1 fruit fly cellular context compared by ENCODE assay signal in the genomic region with DNA sequence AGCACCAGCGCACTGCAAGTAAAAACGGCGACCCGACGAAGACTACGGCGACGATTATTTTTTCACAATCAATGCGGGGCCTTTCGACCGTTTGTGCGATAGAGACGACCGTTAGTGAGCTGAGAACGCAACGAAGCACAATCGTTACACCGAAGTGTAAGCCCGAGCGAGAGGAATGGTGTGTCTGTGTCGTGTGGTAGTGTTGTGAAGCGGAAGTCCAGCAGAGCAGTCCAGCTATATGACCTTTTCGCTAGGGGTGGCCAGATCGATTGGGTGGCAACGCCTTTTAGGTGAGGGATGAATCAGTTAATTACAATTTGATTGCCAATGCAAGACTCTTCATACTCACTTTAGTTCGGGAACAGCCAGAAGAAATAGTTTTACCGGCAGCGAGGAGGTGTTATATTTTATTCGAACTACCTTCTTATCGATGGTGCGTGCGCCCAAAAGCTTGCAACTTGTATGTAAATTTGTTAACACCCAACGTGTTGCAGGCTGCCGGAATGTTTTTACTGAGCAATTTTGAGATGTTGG.
TF ChIP-seq lines count a peak whose summit lies in the region.

No protein-coding gene starts in this region.

TF ChIP-seq in whole organism, embryonic, 481 proteins besides CTCF, POLR2A, EP300 and RAD21 (continued from another document and continues in another):
- TF ChIP-seq bbx (GFP tag; IDR thresholded peaks at IDR 0.05; lab: Robert Waterston, UW; ENCODE audit: partially characterized antibody) (peak; percentile 39), Dip2 (GFP tag; IDR thresholded peaks at IDR 0.05; lab: Robert Waterston, UW) (no peak), CG17328 (GFP tag; IDR thresholded peaks at IDR 0.05; lab: Robert Waterston, UW) (0 out of 2 replicates have a peak, but pooled peaks have one; percentile 36), CG7963 (GFP tag; IDR thresholded peaks at IDR 0.05; lab: Robert Waterston, UW; ENCODE audit: partially characterized antibody) (0 out of 3 replicates have a peak, but pooled peaks have one; percentile 23), fd64A (GFP tag; optimal IDR thresholded peaks at IDR 0.05; lab: Kevin White, UChicago) (peak; percentile 36), Mes4 (GFP tag; optimal IDR thresholded peaks at IDR 0.05; lab: Kevin White, UChicago) (peak; percentile 26), CG14014 (GFP tag; IDR thresholded peaks at IDR 0.05; lab: Robert Waterston, UW) (peak; percentile 46), sens (GFP tag; lab: Kevin White, UChicago) (peak; percentile 89), jumu (GFP tag; optimal IDR thresholded peaks at IDR 0.05; lab: Kevin White, UChicago) (peak; percentile 86), CG3281 (GFP tag; optimal IDR thresholded peaks at IDR 0.05; lab: Kevin White, UChicago) (peak; percentile 64), zen2 (GFP tag; IDR thresholded peaks at IDR 0.05; lab: Robert Waterston, UW; ENCODE audit: partially characterized antibody) (no peak), CG7372 (GFP tag; IDR thresholded peaks at IDR 0.05; lab: Robert Waterston, UW) (peak; percentile 57), caup (GFP tag; optimal IDR thresholded peaks at IDR 0.05; lab: Kevin White, UChicago; ENCODE audit: severe bottlenecking) (peak; percentile 69), Awh (GFP tag; IDR thresholded peaks at IDR 0.05; lab: Robert Waterston, UW) (no peak), bcd (GFP tag; optimal IDR thresholded peaks at IDR 0.05; lab: Kevin White, UChicago) (peak; percentile 71), CG6765 (GFP tag; optimal IDR thresholded peaks at IDR 0.05; lab: Kevin White, UChicago) (peak; percentile 52), knrl (GFP tag; IDR thresholded peaks at IDR 0.05; lab: Robert Waterston, UW; ENCODE audit: partially characterized antibody) (no peak; the same call in 2 of the 3 replicates), tna (GFP tag; IDR thresholded peaks at IDR 0.05; lab: Robert Waterston, UW; ENCODE audit: partially characterized antibody) (peak; percentile 50), Taf1 (GFP tag; IDR thresholded peaks at IDR 0.05; lab: Robert Waterston, UW) (peak; percentile 37; the same call in 1 of the 2 replicates), tio (GFP tag; optimal IDR thresholded peaks at IDR 0.05; lab: Kevin White, UChicago) (no peak), CG4730 (GFP tag; IDR thresholded peaks at IDR 0.05; lab: Robert Waterston, UW) (peak; percentile 36), CG2199 (GFP tag; IDR thresholded peaks at IDR 0.05; lab: Robert Waterston, UW) (peak; percentile 94), CG17912 (GFP tag; optimal IDR thresholded peaks at IDR 0.05; lab: Kevin White, UChicago) (peak; percentile 84), CG2889 (GFP tag; IDR thresholded peaks at IDR 0.05; lab: Robert Waterston, UW) (no peak), pan (optimal IDR thresholded peaks at IDR 0.05; lab: Kevin White, UChicago) (no peak), pan (GFP tag; optimal IDR thresholded peaks at IDR 0.05 in 1 of 2, IDR thresholded peaks at IDR 0.05 in 1 of 2) (peak in 1 of 2 experiments; percentile 35), Dek (tag; optimal IDR thresholded peaks at IDR 0.05; lab: Kevin White, UChicago) (peak; percentile 47), YL-1 (GFP tag; optimal IDR thresholded peaks at IDR 0.05; lab: Kevin White, UChicago) (peak; percentile 80), CG34224 (GFP tag; IDR thresholded peaks at IDR 0.05; lab: Robert Waterston, UW; ENCODE audit: partially characterized antibody) (no peak), wor (GFP tag; IDR thresholded peaks at IDR 0.05; lab: Robert Waterston, UW) (no peak), Sin3A (optimal IDR thresholded peaks at IDR 0.05; lab: Kevin White, UChicago) (no peak), Pdp1 (GFP tag; optimal IDR thresholded peaks at IDR 0.05; lab: Kevin White, UChicago) (peak; percentile 50 to 65), shn (GFP tag; optimal IDR thresholded peaks at IDR 0.05; lab: Kevin White, UChicago) (peak; percentile 65), NfI (GFP tag; optimal IDR thresholded peaks at IDR 0.05; lab: Kevin White, UChicago) (peak; percentile 62), hbn (GFP tag; IDR thresholded peaks at IDR 0.05; lab: Robert Waterston, UW; ENCODE audit: partially characterized antibody) (no peak; the same call in 1 of the 2 replicates), Vsx1 (GFP tag; optimal IDR thresholded peaks at IDR 0.05; lab: Kevin White, UChicago) (peak; percentile 27), CG18619 (GFP tag; optimal IDR thresholded peaks at IDR 0.05; lab: Kevin White, UChicago) (peak; percentile 77), CG13424 (tag; optimal IDR thresholded peaks at IDR 0.05; lab: Kevin White, UChicago) (peak; percentile 40), CG4328 (GFP tag; optimal IDR thresholded peaks at IDR 0.05; lab: Kevin White, UChicago) (peak; percentile 82), sd (tag; optimal IDR thresholded peaks at IDR 0.05; lab: Kevin White, UChicago) (no peak), bsh (GFP tag; optimal IDR thresholded peaks at IDR 0.05; lab: Kevin White, UChicago) (peak in 1 of 2 experiments; percentile 42), CG2116 (GFP tag; optimal IDR thresholded peaks at IDR 0.05; lab: Kevin White, UChicago) (no peak), CG11504 (tag; optimal IDR thresholded peaks at IDR 0.05; lab: Kevin White, UChicago) (peak; percentile 25), CG3838 (GFP tag; optimal IDR thresholded peaks at IDR 0.05; lab: Kevin White, UChicago) (no peak), Jarid2 (GFP tag; optimal IDR thresholded peaks at IDR 0.05; lab: Kevin White, UChicago) (peak; percentile 59), tap (tag; optimal IDR thresholded peaks at IDR 0.05; lab: Kevin White, UChicago) (peak; percentile 37), Nf-YA (GFP tag; IDR thresholded peaks at IDR 0.05; lab: Robert Waterston, UW) (no peak), CG32767 (GFP tag; IDR thresholded peaks at IDR 0.05; lab: Robert Waterston, UW) (no peak), CG11696 (GFP tag; IDR thresholded peaks at IDR 0.05; lab: Robert Waterston, UW) (no peak), Abd-B (GFP tag; optimal IDR thresholded peaks at IDR 0.05; lab: Kevin White, UChicago) (peak; percentile 61), CG8924 (tag; optimal IDR thresholded peaks at IDR 0.05; lab: Kevin White, UChicago) (peak; percentile 46), CG10267 (tag; optimal IDR thresholded peaks at IDR 0.05; lab: Kevin White, UChicago) (peak; percentile 94), CG10959 (GFP tag; IDR thresholded peaks at IDR 0.05; lab: Robert Waterston, UW) (no peak), tgo (GFP tag; IDR thresholded peaks at IDR 0.05; lab: Robert Waterston, UW) (peak; percentile 38; the same call in 2 of the 3 replicates), crp (GFP tag; optimal IDR thresholded peaks at IDR 0.05; lab: Kevin White, UChicago) (peak in 1 of 2 experiments; percentile 30), Deaf1 (tag; optimal IDR thresholded peaks at IDR 0.05; lab: Kevin White, UChicago) (peak; percentile 96), dmrt11E (tag; optimal IDR thresholded peaks at IDR 0.05; lab: Kevin White, UChicago) (peak; percentile 12), gem (tag; optimal IDR thresholded peaks at IDR 0.05; lab: Kevin White, UChicago) (peak; percentile 28), HLHmδ (GFP tag; optimal IDR thresholded peaks at IDR 0.05; lab: Kevin White, UChicago) (peak; percentile 92), az2 (GFP tag; optimal IDR thresholded peaks at IDR 0.05; lab: Kevin White, UChicago) (peak; percentile 3), sr (GFP tag; IDR thresholded peaks at IDR 0.05; lab: Robert Waterston, UW) (peak; percentile 36; the same call in 1 of the 3 replicates), dm (GFP tag; optimal IDR thresholded peaks at IDR 0.05; lab: Kevin White, UChicago) (peak; percentile 77), Hand (GFP tag; optimal IDR thresholded peaks at IDR 0.05; lab: Kevin White, UChicago) (peak; percentile 7), corto (GFP tag; optimal IDR thresholded peaks at IDR 0.05; lab: Kevin White, UChicago) (no peak), Doc2 (GFP tag; IDR thresholded peaks at IDR 0.05; lab: Robert Waterston, UW) (no peak), CG15011 (GFP tag; optimal IDR thresholded peaks at IDR 0.05; lab: Kevin White, UChicago) (no peak), CG17385 (GFP tag; optimal IDR thresholded peaks at IDR 0.05; lab: Kevin White, UChicago) (peak; percentile 10), CG33213 (GFP tag; optimal IDR thresholded peaks at IDR 0.05; lab: Kevin White, UChicago) (peak; percentile 63), CG13775 (GFP tag; optimal IDR thresholded peaks at IDR 0.05; lab: Kevin White, UChicago) (peak; percentile 38), Bgb (GFP tag; IDR thresholded peaks at IDR 0.05; lab: Robert Waterston, UW; ENCODE audit: partially characterized antibody) (peak; percentile 66), Gsc (GFP tag; IDR thresholded peaks at IDR 0.05; lab: Robert Waterston, UW) (no peak), Adf1 (GFP tag; IDR thresholded peaks at IDR 0.05; lab: Robert Waterston, UW) (peak; percentile 72), CG18011 (GFP tag; optimal IDR thresholded peaks at IDR 0.05; lab: Kevin White, UChicago) (no peak), trem (tag; optimal IDR thresholded peaks at IDR 0.05; lab: Kevin White, UChicago) (peak; percentile 26), vnd (GFP tag; IDR thresholded peaks at IDR 0.05; lab: Robert Waterston, UW; ENCODE audit: partially characterized antibody) (no peak), rib (GFP tag; IDR thresholded peaks at IDR 0.05; lab: Robert Waterston, UW) (peak; percentile 72), CG6683 (GFP tag; optimal IDR thresholded peaks at IDR 0.05; lab: Kevin White, UChicago) (no peak), CG7928 (GFP tag; optimal IDR thresholded peaks at IDR 0.05; lab: Kevin White, UChicago) (peak; percentile 43), CG9817 (tag; optimal IDR thresholded peaks at IDR 0.05; lab: Kevin White, UChicago) (peak; percentile 59), Rx (GFP tag; IDR thresholded peaks at IDR 0.05; lab: Robert Waterston, UW) (no peak; the same call in 1 of the 2 replicates), inv (GFP tag; IDR thresholded peaks at IDR 0.05; lab: Robert Waterston, UW; ENCODE audit: partially characterized antibody) (no peak), HmgZ (tag; optimal IDR thresholded peaks at IDR 0.05; lab: Kevin White, UChicago) (peak; percentile 94), so (GFP tag; IDR thresholded peaks at IDR 0.05; lab: Robert Waterston, UW) (peak; percentile 38; the same call in 1 of the 3 replicates), pb (GFP tag; optimal IDR thresholded peaks at IDR 0.05; lab: Kevin White, UChicago) (peak; percentile 81), CG12744 (GFP tag; optimal IDR thresholded peaks at IDR 0.05; lab: Kevin White, UChicago) (no peak), CG18599 (GFP tag; optimal IDR thresholded peaks at IDR 0.05; lab: Kevin White, UChicago) (peak; percentile 58), slou (GFP tag; optimal IDR thresholded peaks at IDR 0.05; lab: Kevin White, UChicago) (no peak), Dad (GFP tag; optimal IDR thresholded peaks at IDR 0.05; lab: Kevin White, UChicago) (peak; percentile 44), unc-4 (GFP tag; IDR thresholded peaks at IDR 0.05; lab: Robert Waterston, UW; ENCODE audit: partially characterized antibody) (no peak), CG2202 (tag; optimal IDR thresholded peaks at IDR 0.05; lab: Kevin White, UChicago) (peak; percentile 41), pfk (GFP tag; optimal IDR thresholded peaks at IDR 0.05; lab: Kevin White, UChicago) (peak; percentile 68), chif (GFP tag; optimal IDR thresholded peaks at IDR 0.05; lab: Kevin White, UChicago) (peak; percentile 33 to 67), Sry-β (GFP tag; optimal IDR thresholded peaks at IDR 0.05; lab: Kevin White, UChicago) (no peak), Dbx (GFP tag; IDR thresholded peaks at IDR 0.05; lab: Robert Waterston, UW) (peak; percentile 81), wdn (GFP tag; IDR thresholded peaks at IDR 0.05; lab: Robert Waterston, UW) (no peak), dan (GFP tag; IDR thresholded peaks at IDR 0.05; lab: Robert Waterston, UW) (no peak), fu2 (GFP tag; optimal IDR thresholded peaks at IDR 0.05; lab: Kevin White, UChicago) (peak; percentile 61), ac (GFP tag; optimal IDR thresholded peaks at IDR 0.05; lab: Kevin White, UChicago) (no peak), ato (GFP tag; IDR thresholded peaks at IDR 0.05; lab: Robert Waterston, UW; ENCODE audit: partially characterized antibody) (peak; percentile 60; the same call in 1 of the 2 replicates), Gug (GFP tag; IDR thresholded peaks at IDR 0.05; lab: Robert Waterston, UW) (peak; percentile 75; the same call in 3 of the 4 replicates), sna (GFP tag; IDR thresholded peaks at IDR 0.05; lab: Robert Waterston, UW; ENCODE audit: partially characterized antibody) (no peak), NFAT (GFP tag; IDR thresholded peaks at IDR 0.05; lab: Robert Waterston, UW) (peak; percentile 83), CG1233 (GFP tag; optimal IDR thresholded peaks at IDR 0.05; lab: Kevin White, UChicago) (peak; percentile 67), Aef1 (GFP tag; IDR thresholded peaks at IDR 0.05; lab: Robert Waterston, UW) (peak; percentile 57; the same call in 2 of the 3 replicates), CG30431 (GFP tag; optimal IDR thresholded peaks at IDR 0.05; lab: Kevin White, UChicago) (no peak), CG30020 (tag; optimal IDR thresholded peaks at IDR 0.05; lab: Kevin White, UChicago) (no peak), h (optimal IDR thresholded peaks at IDR 0.05; lab: Kevin White, UChicago) (no peak), seq (GFP tag; IDR thresholded peaks at IDR 0.05; lab: Robert Waterston, UW) (peak; percentile 61; the same call in 1 of the 2 replicates), trh (GFP tag; optimal IDR thresholded peaks at IDR 0.05; lab: Kevin White, UChicago) (no peak), Asciz (GFP tag; optimal IDR thresholded peaks at IDR 0.05; lab: Kevin White, UChicago) (no peak), dmrt99B (tag; optimal IDR thresholded peaks at IDR 0.05; lab: Kevin White, UChicago) (peak; percentile 29), CG12769 (tag; optimal IDR thresholded peaks at IDR 0.05; lab: Kevin White, UChicago) (peak; percentile 75), Hr78 (GFP tag; optimal IDR thresholded peaks at IDR 0.05; lab: Kevin White, UChicago) (peak in 1 of 2 experiments; percentile 32), stc (GFP tag; IDR thresholded peaks at IDR 0.05; lab: Robert Waterston, UW) (no peak), CG11398 (GFP tag; optimal IDR thresholded peaks at IDR 0.05; lab: Kevin White, UChicago) (no peak), CG13287 (GFP tag; IDR thresholded peaks at IDR 0.05; lab: Robert Waterston, UW; ENCODE audit: partially characterized antibody) (no peak), nmo (GFP tag; optimal IDR thresholded peaks at IDR 0.05; lab: Kevin White, UChicago) (peak; percentile 51), BtbVII (GFP tag; optimal IDR thresholded peaks at IDR 0.05; lab: Kevin White, UChicago) (peak; percentile 9), lmd (GFP tag; IDR thresholded peaks at IDR 0.05; lab: Robert Waterston, UW) (peak; percentile 71), mirr (GFP tag; optimal IDR thresholded peaks at IDR 0.05; lab: Kevin White, UChicago) (peak; percentile 80), CG33557 (GFP tag; optimal IDR thresholded peaks at IDR 0.05; lab: Kevin White, UChicago) (peak; percentile 60), CG10654 (GFP tag; optimal IDR thresholded peaks at IDR 0.05; lab: Kevin White, UChicago) (no peak)
